Worm (Caenorhabditis elegans) whole organism, L3 larva: Measurements from ENCODE around the gene F48F5.6.

Source experiments
- ceh-82 ChIP-seq: fragments of 150-350 bp; optimal IDR thresholded peaks from 2 replicates; lab custom pipeline; 2014; ENCODE audit warnings: missing biosample characterization, missing genetic modification characterization
- nhr-237 ChIP-seq: fragments of 150-350 bp; optimal IDR thresholded peaks from 2 replicates; lab custom pipeline; 2014; ENCODE audit warnings: missing biosample characterization, missing genetic modification characterization
- snpc-4 ChIP-seq: fragments of 150-350 bp; optimal IDR thresholded peaks from 2 replicates; lab custom pipeline; 2014; ENCODE audit warnings: missing biosample characterization, missing genetic modification characterization

- TF ChIP-seq ceh-82 (tag; lab: Kevin White, UChicago) (no peak), snpc-4 (no peak), nhr-237 (tag; lab: Kevin White, UChicago) (no peak)
Measured at ce11 chrV:20479013-20479739, 26.2 kb upstream of the F48F5.6 start, which contains the start of the genes calf-1 and rpl-2.
